Fruit fly (Drosophila melanogaster) whole organism, embryonic: Measurements from ENCODE around the gene Sfp23F.

Experiments
- Bdp1 ChIP-seq: fragments of 200-800 bp; sonication (Bioruptor generic); optimal IDR thresholded peaks from 3 replicates; lab custom pipeline; 2016; ENCODE audit warnings: missing biosample characterization, missing genetic modification characterization
- CG10543 ChIP-seq: fragments of 200-800 bp; sonication (Bioruptor generic); optimal IDR thresholded peaks from 3 replicates; lab custom pipeline; 2017; ENCODE audit warnings: missing biosample characterization, mild to moderate bottlenecking, missing genetic modification characterization, moderate library complexity
- CG15601 ChIP-seq: fragments of 200-800 bp; sonication (Bioruptor generic); optimal IDR thresholded peaks from 3 replicates; lab custom pipeline; 2019; ENCODE audit warnings: missing biosample characterization, mild to moderate bottlenecking, missing genetic modification characterization, moderate library complexity
- CG15696 ChIP-seq: fragments of 200-800 bp; sonication (Bioruptor generic); optimal IDR thresholded peaks from 2 replicates; lab custom pipeline; 2019; ENCODE audit warnings: missing biosample characterization, mild to moderate bottlenecking, missing genetic modification characterization, moderate library complexity
- CG16779 ChIP-seq: fragments of 200-800 bp; sonication (Bioruptor generic); IDR thresholded peaks from 2 replicates; pipeline ENCODE4 v1.3.6; 2022; ENCODE audit warnings: missing biosample characterization, missing genetic modification characterization
- CG16815 ChIP-seq: fragments of 200-800 bp; sonication (Bioruptor generic); optimal IDR thresholded peaks from 3 replicates; lab custom pipeline; 2017; ENCODE audit warnings: missing biosample characterization, mild to moderate bottlenecking, missing genetic modification characterization
- CG17829 ChIP-seq: fragments of 200-800 bp; optimal IDR thresholded peaks from 2 replicates; lab custom pipeline; 2019; ENCODE audit warnings: missing biosample characterization, mild to moderate bottlenecking, missing genetic modification characterization, moderate library complexity
- CG18599 ChIP-seq: fragments of 200-800 bp; sonication (Bioruptor generic); optimal IDR thresholded peaks from 3 replicates; lab custom pipeline; 2017; ENCODE audit warnings: missing biosample characterization, missing genetic modification characterization, mild to moderate bottlenecking, moderate library complexity, missing genetic modification reagents
- CG2678 ChIP-seq: fragments of 200-800 bp; sonication (Bioruptor generic); optimal IDR thresholded peaks from 3 replicates; lab custom pipeline; 2019; ENCODE audit warnings: missing biosample characterization, mild to moderate bottlenecking, missing genetic modification characterization, moderate library complexity
- CG34224 ChIP-seq: fragments of 200-800 bp; sonication (Bioruptor generic); IDR thresholded peaks from 3 replicates; pipeline ENCODE4 v1.3.6; 2022; ENCODE audit warnings: missing biosample characterization, missing genetic modification characterization; ENCODE audit not compliant: partially characterized antibody
- CG3995 ChIP-seq: fragments of 200-800 bp; sonication (Bioruptor generic); optimal IDR thresholded peaks from 3 replicates; lab custom pipeline; 2016; ENCODE audit warnings: missing biosample characterization, missing genetic modification characterization
- CG4424 ChIP-seq: fragments of 200-800 bp; sonication (Bioruptor generic); optimal IDR thresholded peaks from 3 replicates; lab custom pipeline; 2016; ENCODE audit warnings: missing biosample characterization, missing genetic modification characterization
- CG4707 ChIP-seq: fragments of 200-800 bp; sonication (Bioruptor generic); optimal IDR thresholded peaks from 2 replicates; lab custom pipeline; 2018; ENCODE audit warnings: missing biosample characterization, mild to moderate bottlenecking, missing genetic modification characterization, moderate library complexity
- CG4730 ChIP-seq: fragments of 200-800 bp; sonication (Bioruptor generic); IDR thresholded peaks from 2 replicates; pipeline ENCODE4 v1.3.6; 2022; ENCODE audit warnings: missing biosample characterization, missing genetic modification characterization
- CG6175 ChIP-seq: fragments of 200-800 bp; sonication (Bioruptor generic); IDR thresholded peaks from 3 replicates; pipeline ENCODE4 v1.3.6; 2022; ENCODE audit warnings: missing biosample characterization, missing genetic modification characterization
- CG6683 ChIP-seq: fragments of 200-800 bp; sonication (Bioruptor generic); optimal IDR thresholded peaks from 2 replicates; lab custom pipeline; 2017; ENCODE audit warnings: missing biosample characterization, mild to moderate bottlenecking, missing genetic modification characterization, missing genetic modification reagents
- CG6689 ChIP-seq: fragments of 200-800 bp; sonication (Bioruptor generic); IDR thresholded peaks from 2 replicates; pipeline ENCODE4 v1.3.6; 2022; ENCODE audit warnings: missing biosample characterization, missing genetic modification characterization
- CG9437 ChIP-seq: fragments of 200-800 bp; sonication (Bioruptor generic); optimal IDR thresholded peaks from 2 replicates; lab custom pipeline; 2018; ENCODE audit warnings: missing biosample characterization, mild to moderate bottlenecking, missing genetic modification characterization
- CG9797 ChIP-seq: fragments of 200-800 bp; sonication (Bioruptor generic); optimal IDR thresholded peaks from 3 replicates; lab custom pipeline; 2018; ENCODE audit warnings: missing biosample characterization, mild to moderate bottlenecking, missing genetic modification characterization
- CHES-1-like ChIP-seq: fragments of 200-800 bp; sonication (Bioruptor generic); optimal IDR thresholded peaks from 2 replicates; lab custom pipeline; 2016; ENCODE audit warnings: missing biosample characterization, missing genetic modification characterization
- Dbx ChIP-seq: fragments of 200-800 bp; sonication (Bioruptor generic); IDR thresholded peaks from 3 replicates; pipeline ENCODE4 v1.3.6; 2022; ENCODE audit warnings: missing biosample characterization, missing genetic modification characterization
- Dek ChIP-seq: fragments of 200-800 bp; sonication (Bioruptor generic); optimal IDR thresholded peaks from 3 replicates; lab custom pipeline; 2019; ENCODE audit warnings: missing biosample characterization, mild to moderate bottlenecking, missing genetic modification characterization, moderate library complexity
- Dp ChIP-seq: fragments of 200-800 bp; sonication (Bioruptor generic); optimal IDR thresholded peaks from 2 replicates; lab custom pipeline; 2018; ENCODE audit warnings: missing biosample characterization, mild to moderate bottlenecking, missing genetic modification characterization, moderate library complexity
- Drgx ChIP-seq: fragments of 200-800 bp; sonication (Bioruptor generic); IDR thresholded peaks from 2 replicates; pipeline ENCODE4 v1.3.6; 2022; ENCODE audit warnings: missing biosample characterization, missing genetic modification characterization
- Eip74EF ChIP-seq, 2 experiments: fragments of 200-800 bp in 1 of 2; fragments of >200 bp in 1 of 2; sonication (Bioruptor generic) in 1 of 2; optimal IDR thresholded peaks; 2 replicates each; lab custom pipeline; 2017 to 2019; ENCODE audit warnings: missing biosample characterization in 2 of 2, missing genetic modification characterization in 2 of 2, mild to moderate bottlenecking in 1 of 2, moderate library complexity in 1 of 2
- Gsc ChIP-seq: fragments of 200-800 bp; sonication (Bioruptor generic); IDR thresholded peaks from 2 replicates; pipeline ENCODE4 v1.3.6; 2022; ENCODE audit warnings: missing biosample characterization, missing genetic modification characterization
- HLH4C ChIP-seq: fragments of 200-800 bp; sonication (Bioruptor generic); IDR thresholded peaks from 3 replicates; pipeline ENCODE4 v1.3.6; 2022; ENCODE audit warnings: missing biosample characterization, missing genetic modification characterization; ENCODE audit not compliant: partially characterized antibody
- Lhr ChIP-seq: fragments of 200-800 bp; sonication (Bioruptor generic); optimal IDR thresholded peaks from 3 replicates; lab custom pipeline; 2017; ENCODE audit warnings: mild to moderate bottlenecking, missing biosample characterization, missing genetic modification reagents, missing genetic modification characterization
- Mes4 ChIP-seq: fragments of 200-800 bp; sonication (Bioruptor generic); optimal IDR thresholded peaks from 2 replicates; lab custom pipeline; 2016; ENCODE audit warnings: missing biosample characterization, missing genetic modification characterization
- Neu2 ChIP-seq: fragments of 200-800 bp; sonication (Bioruptor generic); optimal IDR thresholded peaks from 3 replicates; lab custom pipeline; 2016; ENCODE audit warnings: missing biosample characterization, missing genetic modification characterization, borderline replicate concordance
- Nf-YC ChIP-seq: fragments of 200-800 bp; optimal IDR thresholded peaks from 3 replicates; lab custom pipeline; 2019; ENCODE audit warnings: missing biosample characterization, mild to moderate bottlenecking, missing genetic modification characterization, moderate library complexity
- Poxn ChIP-seq: fragments of 200-800 bp; sonication (Bioruptor generic); IDR thresholded peaks from 2 replicates; pipeline ENCODE4 v1.3.6; 2022; ENCODE audit warnings: missing biosample characterization, missing genetic modification characterization
- cad ChIP-seq: fragments of >200 bp; optimal IDR thresholded peaks from 2 replicates; lab custom pipeline; 2017; ENCODE audit warnings: missing biosample characterization, missing genetic modification characterization
- cato ChIP-seq: fragments of 200-800 bp; sonication (Bioruptor generic); optimal IDR thresholded peaks from 2 replicates; lab custom pipeline; 2016; ENCODE audit warnings: missing biosample characterization, missing genetic modification characterization, borderline replicate concordance
- cg ChIP-seq: fragments of 200-800 bp; sonication (Bioruptor generic); optimal IDR thresholded peaks from 3 replicates; lab custom pipeline; 2019; ENCODE audit warnings: missing biosample characterization, mild to moderate bottlenecking, missing genetic modification characterization, moderate library complexity
- emc ChIP-seq: fragments of 200-800 bp; sonication (Bioruptor generic); optimal IDR thresholded peaks from 2 replicates; lab custom pipeline; 2016; ENCODE audit warnings: missing biosample characterization, missing genetic modification characterization
- eve ChIP-seq, 2 experiments: fragments of >200 bp; optimal IDR thresholded peaks; 2 replicates each; lab custom pipeline; 2017; ENCODE audit warnings: missing biosample characterization in 2 of 2, missing genetic modification characterization in 2 of 2
- fu2 ChIP-seq: fragments of 200-800 bp; sonication (Bioruptor generic); optimal IDR thresholded peaks from 2 replicates; lab custom pipeline; 2016; ENCODE audit warnings: missing biosample characterization, missing genetic modification characterization
- her ChIP-seq: fragments of 200-800 bp; sonication (Bioruptor generic); optimal IDR thresholded peaks from 2 replicates; lab custom pipeline; 2016; ENCODE audit warnings: missing biosample characterization, missing genetic modification characterization
- kah ChIP-seq: fragments of 200-800 bp; sonication (Bioruptor generic); optimal IDR thresholded peaks from 2 replicates; lab custom pipeline; 2018; ENCODE audit warnings: missing biosample characterization, mild to moderate bottlenecking, missing genetic modification characterization
- ken ChIP-seq: fragments of 200-800 bp; sonication (Bioruptor generic); IDR thresholded peaks from 3 replicates; pipeline ENCODE4 v1.3.6; 2022; ENCODE audit warnings: missing biosample characterization, missing genetic modification characterization
- lbe ChIP-seq: fragments of 200-800 bp; sonication (Bioruptor generic); optimal IDR thresholded peaks from 2 replicates; lab custom pipeline; 2016; ENCODE audit warnings: missing biosample characterization, mild to moderate bottlenecking, missing genetic modification characterization
- pfk ChIP-seq: fragments of 200-800 bp; sonication (Bioruptor generic); optimal IDR thresholded peaks from 2 replicates; lab custom pipeline; 2018; ENCODE audit warnings: missing biosample characterization, mild to moderate bottlenecking, missing genetic modification characterization, moderate library complexity
- pum ChIP-seq: fragments of 200-800 bp; sonication (Bioruptor generic); optimal IDR thresholded peaks from 2 replicates; lab custom pipeline; 2016; ENCODE audit warnings: missing biosample characterization, missing genetic modification characterization
- ranshi ChIP-seq: fragments of 200-800 bp; sonication (Bioruptor generic); IDR thresholded peaks from 2 replicates; pipeline ENCODE4 v1.3.6; 2022; ENCODE audit warnings: missing biosample characterization, missing genetic modification characterization
- sens-2 ChIP-seq: fragments of 200-800 bp; sonication (Bioruptor generic); IDR thresholded peaks from 2 replicates; pipeline ENCODE4 v1.3.6; 2022; ENCODE audit warnings: missing biosample characterization, missing genetic modification characterization
- shn ChIP-seq: fragments of 200-800 bp; sonication (Bioruptor generic); optimal IDR thresholded peaks from 3 replicates; lab custom pipeline; 2016; ENCODE audit warnings: missing biosample characterization, missing genetic modification characterization
- tio ChIP-seq: fragments of 200-800 bp; sonication (Bioruptor generic); optimal IDR thresholded peaks from 2 replicates; lab custom pipeline; 2017; ENCODE audit warnings: missing biosample characterization, missing genetic modification characterization, inconsistent platforms
- tx ChIP-seq: fragments of 200-800 bp; sonication (Bioruptor generic); optimal IDR thresholded peaks from 2 replicates; lab custom pipeline; 2016; ENCODE audit warnings: missing biosample characterization, missing genetic modification characterization
- zf30C ChIP-seq: fragments of 200-800 bp; sonication (Bioruptor generic); optimal IDR thresholded peaks from 3 replicates; lab custom pipeline; 2018; ENCODE audit warnings: missing biosample characterization, mild to moderate bottlenecking, missing genetic modification characterization

Gene Sfp23F

DNA sequence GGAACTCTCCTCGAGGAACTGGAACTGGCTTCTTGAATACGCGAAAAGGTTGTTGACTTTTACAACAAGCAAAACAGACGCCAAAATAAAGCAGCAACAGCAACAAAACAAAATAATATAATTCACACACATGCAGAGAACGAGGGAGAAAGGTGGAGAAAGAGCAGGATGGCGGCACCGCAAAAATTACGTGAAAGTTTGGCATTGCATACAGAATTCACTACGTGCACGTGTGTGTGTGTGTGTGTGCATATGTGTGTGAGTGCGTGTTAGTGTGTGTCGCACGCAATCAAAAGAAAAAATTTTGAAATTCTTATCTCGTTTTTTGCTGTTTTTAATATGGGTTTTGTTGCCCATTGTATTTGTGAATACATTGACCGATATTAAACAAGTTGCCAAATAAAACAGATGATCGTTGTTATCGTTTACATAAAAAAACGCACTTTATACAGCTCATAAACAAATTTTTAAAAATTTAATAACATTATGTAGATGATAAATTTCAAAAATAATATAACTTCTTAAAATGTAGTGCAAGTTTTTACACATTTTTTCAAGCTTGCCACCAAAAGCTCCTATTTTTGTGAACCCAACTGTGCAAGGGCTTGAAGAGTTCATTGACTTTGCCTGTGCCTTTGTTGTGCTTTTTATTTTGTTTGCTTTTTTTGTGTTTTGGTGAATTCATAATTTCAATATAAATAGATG lies 46.2 kb downstream of the Sfp23F start (continued):
- TF ChIP-seq CG6689 (0 out of 2 replicates have a peak, but pooled peaks have one; percentile 14), CHES-1-like (GFP tag; lab: Kevin White, UChicago) (no peak), CG9797 (GFP tag; lab: Kevin White, UChicago) (no peak), ken (GFP tag; lab: Robert Waterston, UW) (no peak), CG4424 (no peak), CG4730 (GFP tag; lab: Robert Waterston, UW) (no peak), tx (GFP tag; lab: Kevin White, UChicago) (no peak), CG6175 (no peak), Gsc (GFP tag; lab: Robert Waterston, UW) (no peak), CG3995 (GFP tag; lab: Kevin White, UChicago) (no peak), Mes4 (GFP tag; lab: Kevin White, UChicago) (no peak), Eip74EF (GFP tag; optimal IDR thresholded peaks at IDR 0.05; lab: Kevin White, UChicago) (no peak), CG15601 (tag; lab: Kevin White, UChicago) (no peak), cg (GFP tag; lab: Kevin White, UChicago) (peak; percentile 25), Drgx (GFP tag; lab: Robert Waterston, UW) (0 out of 2 replicates have a peak, but pooled peaks have one; percentile 11), sens-2 (no peak), kah (no peak), her (GFP tag; lab: Kevin White, UChicago) (no peak), CG10543 (GFP tag; lab: Kevin White, UChicago) (no peak), cad (no peak), CG6683 (GFP tag; lab: Kevin White, UChicago) (no peak), emc (GFP tag; lab: Kevin White, UChicago) (no peak), ranshi (no peak), Lhr (GFP tag; lab: Kevin White, UChicago) (no peak), Neu2 (GFP tag; lab: Kevin White, UChicago) (no peak), CG16779 (GFP tag; lab: Robert Waterston, UW) (no peak), CG16815 (no peak), zf30C (GFP tag; lab: Kevin White, UChicago) (no peak), tio (GFP tag; lab: Kevin White, UChicago) (peak; percentile 23), fu2 (GFP tag; lab: Kevin White, UChicago) (no peak), lbe (GFP tag; lab: Kevin White, UChicago) (peak; percentile 65), CG34224 (no peak), Dek (tag; lab: Kevin White, UChicago) (no peak), cato (GFP tag; lab: Kevin White, UChicago) (no peak), CG18599 (GFP tag; lab: Kevin White, UChicago) (peak; percentile 19), CG9437 (GFP tag; lab: Kevin White, UChicago) (peak; percentile 12), Nf-YC (tag; lab: Kevin White, UChicago) (no peak), CG4707 (GFP tag; lab: Kevin White, UChicago) (no peak), pum (GFP tag; lab: Kevin White, UChicago) (no peak), CG15696 (tag; lab: Kevin White, UChicago) (no peak), CG2678 (tag; lab: Kevin White, UChicago) (peak; percentile 41), CG17829 (tag; lab: Kevin White, UChicago) (no peak), HLH4C (GFP tag; lab: Robert Waterston, UW) (no peak), Bdp1 (no peak), Dbx (GFP tag; lab: Robert Waterston, UW) (no peak), Poxn (GFP tag; lab: Robert Waterston, UW) (no peak), eve (GFP tag; optimal IDR thresholded peaks at IDR 0.05; lab: Kevin White, UChicago) (peak in 1 of 2 experiments; percentile 21), shn (GFP tag; lab: Kevin White, UChicago) (no peak), pfk (GFP tag; lab: Kevin White, UChicago) (no peak), Dp (GFP tag; lab: Kevin White, UChicago) (no peak)
